Worm (Caenorhabditis elegans) whole organism, young adult: Measurements from ENCODE around the gene nhl-1.

ENCODE experiments used
- aptf-3 ChIP-seq: fragments of 200-800 bp; sonication (Bioruptor generic); IDR thresholded peaks from 2 replicates; pipeline ENCODE4 v1.3.6; 2022; ENCODE audit warnings: missing genetic modification characterization, missing compliant biosample characterization
- attf-3 ChIP-seq: fragments of 200-800 bp; sonication (Bioruptor generic); conservative IDR thresholded peaks from 2 replicates; pipeline ENCODE4 v1.3.6; 2022; ENCODE audit warnings: missing genetic modification reagents, missing genetic modification characterization, missing compliant biosample characterization
- nfya-2 ChIP-seq: fragments of 200-800 bp; sonication (Bioruptor generic); IDR thresholded peaks from 2 replicates; pipeline ENCODE4 v1.3.6; 2022; ENCODE audit warnings: missing genetic modification reagents, missing genetic modification characterization, missing compliant biosample characterization
- pha-4 ChIP-seq: fragments of 150-350 bp; sonication (generic microtip); optimal IDR thresholded peaks from 2 replicates; lab custom pipeline; 2014; ENCODE audit warnings: missing biosample characterization, missing genetic modification reagents, missing genetic modification characterization

DNA sequence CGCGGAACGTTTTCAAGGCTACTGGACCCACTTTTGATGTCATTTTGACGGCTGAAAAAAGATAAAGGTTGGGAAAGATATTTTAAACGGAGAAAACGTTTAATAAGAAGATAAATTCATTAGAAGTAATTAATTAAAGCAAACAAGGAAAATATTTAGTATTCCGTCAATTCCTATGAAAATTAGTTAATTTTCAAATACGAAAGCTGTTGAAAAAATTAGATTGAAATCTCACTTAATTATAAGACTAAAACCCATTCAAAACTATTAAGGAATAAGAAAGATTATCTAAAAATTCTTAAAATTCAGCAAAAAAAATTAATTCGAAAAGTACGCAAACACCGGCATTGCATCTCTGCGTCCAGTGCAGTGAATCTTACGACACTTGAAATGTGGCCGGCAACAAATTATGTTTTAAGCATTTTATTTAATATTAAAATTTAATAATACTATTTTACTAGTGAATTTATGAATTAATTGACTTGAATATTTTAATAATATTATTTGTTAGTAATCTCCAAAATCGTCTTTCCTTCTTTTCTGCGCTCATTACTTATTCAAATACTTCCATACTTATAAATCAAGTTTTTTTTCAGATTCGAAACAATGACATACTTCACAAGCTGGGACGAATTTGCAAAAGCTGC lies 8.8 kb downstream of the nhl-1 start, which contains the start of the genes ZK512.2 and ZK512.4:
- TF ChIP-seq nfya-2 (no peak), pha-4 (no peak), aptf-3 (GFP tag; lab: Robert Waterston, UW) (no peak), attf-3 (GFP tag; lab: Robert Waterston, UW) (no peak)
